Worm (Caenorhabditis elegans): Measurements from ENCODE around the gene lntl-1.

ce11 chrIV:5805477-5805876 lies 1.4 kb downstream of the lntl-1 start:
- TF ChIP-seq M03D4.4 (tag; optimal IDR thresholded peaks at IDR 0.05), result no peak
- TF ChIP-seq lsy-2 (tag; optimal IDR thresholded peaks at IDR 0.05), result peak; percentile 87
